Worm (Caenorhabditis elegans) whole organism, young adult: ENCODE results near the gene dph-2.

Experiments
- F10E7.11 ChIP-seq: sonication (generic microtip); optimal IDR thresholded peaks from 2 replicates; lab custom pipeline; 2017; ENCODE audit warnings: mild to moderate bottlenecking, missing genetic modification characterization, moderate library complexity, missing compliant biosample characterization
- F22D6.2 ChIP-seq: sonication (generic microtip); optimal IDR thresholded peaks from 2 replicates; lab custom pipeline; 2016; ENCODE audit warnings: mild to moderate bottlenecking, missing genetic modification characterization, missing compliant biosample characterization
- F23B12.7 ChIP-seq: sonication (generic microtip); optimal IDR thresholded peaks from 2 replicates; lab custom pipeline; 2017; ENCODE audit warnings: missing genetic modification characterization, mild to moderate bottlenecking, missing compliant biosample characterization, antibody characterized with exemption, moderate library complexity; ENCODE audit not compliant: insufficient read depth
- F33H1.4 ChIP-seq: fragments of 200-800 bp; sonication (Bioruptor generic); IDR thresholded peaks from 2 replicates; pipeline ENCODE4 v1.3.6; 2022; ENCODE audit warnings: missing genetic modification reagents, missing genetic modification characterization, missing compliant biosample characterization
- F37B4.10 ChIP-seq: fragments of 200-800 bp; sonication (Bioruptor generic); IDR thresholded peaks from 2 replicates; pipeline ENCODE4 v1.3.6; 2022; ENCODE audit warnings: missing genetic modification characterization, missing compliant biosample characterization
- F39B2.1 ChIP-seq: fragments of 200-800 bp; sonication (Bioruptor generic); IDR thresholded peaks from 2 replicates; pipeline ENCODE4 v1.3.6; 2022; ENCODE audit warnings: missing genetic modification reagents, missing genetic modification characterization, missing compliant biosample characterization
- F49E8.2 ChIP-seq: sonication (generic microtip); optimal IDR thresholded peaks from 3 replicates; lab custom pipeline; 2017; ENCODE audit warnings: missing genetic modification characterization, mild to moderate bottlenecking, missing compliant biosample characterization, antibody characterized with exemption, moderate library complexity; ENCODE audit not compliant: insufficient read depth
- K12H6.12 ChIP-seq: fragments of 200-800 bp; sonication (Bioruptor generic); optimal IDR thresholded peaks from 2 replicates; lab custom pipeline; 2018; ENCODE audit warnings: mild to moderate bottlenecking, missing genetic modification characterization, missing compliant biosample characterization
- T26A5.8 ChIP-seq: sonication (generic microtip); optimal IDR thresholded peaks from 2 replicates; lab custom pipeline; 2016; ENCODE audit warnings: missing genetic modification characterization, missing compliant biosample characterization
- Y53F4B.3 ChIP-seq: fragments of 200-800 bp; sonication (Bioruptor generic); IDR thresholded peaks from 2 replicates; pipeline ENCODE4 v1.3.6; 2022; ENCODE audit warnings: missing genetic modification reagents, missing genetic modification characterization, missing compliant biosample characterization
- Y67H2A.10 ChIP-seq: fragments of 200-800 bp; sonication (Bioruptor generic); conservative IDR thresholded peaks from 2 replicates; pipeline ENCODE4 v1.3.6; 2022; ENCODE audit warnings: missing genetic modification reagents, missing genetic modification characterization, missing compliant biosample characterization
- ZK185.1 ChIP-seq: sonication (generic microtip); optimal IDR thresholded peaks from 2 replicates; lab custom pipeline; 2016; ENCODE audit warnings: mild to moderate bottlenecking, missing genetic modification characterization, missing compliant biosample characterization; ENCODE audit not compliant: poor library complexity, severe bottlenecking
- atf-7 ChIP-seq: sonication (generic microtip); optimal IDR thresholded peaks from 2 replicates; lab custom pipeline; 2017; ENCODE audit warnings: mild to moderate bottlenecking, missing genetic modification characterization, missing compliant biosample characterization
- attf-3 ChIP-seq: fragments of 200-800 bp; sonication (Bioruptor generic); conservative IDR thresholded peaks from 2 replicates; pipeline ENCODE4 v1.3.6; 2022; ENCODE audit warnings: missing genetic modification reagents, missing genetic modification characterization, missing compliant biosample characterization
- attf-6 ChIP-seq: fragments of 200-800 bp; sonication (Bioruptor generic); IDR thresholded peaks from 2 replicates; pipeline ENCODE4 v1.3.6; 2022; ENCODE audit warnings: missing genetic modification reagents, missing genetic modification characterization, missing compliant biosample characterization
- ccch-3 ChIP-seq: fragments of 200-800 bp; sonication (Bioruptor generic); optimal IDR thresholded peaks from 2 replicates; lab custom pipeline; 2018; ENCODE audit warnings: mild to moderate bottlenecking, missing genetic modification characterization, missing compliant biosample characterization
- cebp-1 ChIP-seq, 2 experiments: fragments of 200-800 bp in 1 of 2; sonication (Bioruptor generic) in 1 of 2; sonication (generic microtip) in 1 of 2; IDR thresholded peaks in 1 of 2; optimal IDR thresholded peaks in 1 of 2; 2 replicates each; pipeline versions ENCODE4 v1.3.6 to Lab custom; 2017 to 2022; ENCODE audit warnings: missing compliant biosample characterization in 2 of 2, missing genetic modification characterization in 2 of 2, mild to moderate bottlenecking in 1 of 2, missing genetic modification reagents in 1 of 2, moderate library complexity in 1 of 2
- ceh-27 ChIP-seq: fragments of 200-800 bp; sonication (Bioruptor generic); optimal IDR thresholded peaks from 2 replicates; lab custom pipeline; 2018; ENCODE audit warnings: mild to moderate bottlenecking, missing genetic modification characterization, moderate library complexity, missing compliant biosample characterization
- ceh-79 ChIP-seq: sonication (generic microtip); optimal IDR thresholded peaks from 2 replicates; lab custom pipeline; 2017; ENCODE audit warnings: mild to moderate bottlenecking, missing genetic modification characterization, missing compliant biosample characterization
- ceh-91 ChIP-seq: fragments of 200-800 bp; sonication (Bioruptor generic); IDR thresholded peaks from 2 replicates; pipeline ENCODE4 v1.3.6; 2022; ENCODE audit warnings: missing genetic modification reagents, missing genetic modification characterization, missing compliant biosample characterization
- dox-1 ChIP-seq: fragments of 200-800 bp; sonication (Bioruptor generic); IDR thresholded peaks from 2 replicates; pipeline ENCODE4 v1.3.6; 2022; ENCODE audit warnings: missing genetic modification reagents, missing genetic modification characterization, missing compliant biosample characterization
- dpl-1 ChIP-seq: fragments of 150-350 bp; optimal IDR thresholded peaks from 2 replicates; lab custom pipeline; 2014; ENCODE audit warnings: missing biosample characterization, missing genetic modification reagents, missing genetic modification characterization
- efl-1 ChIP-seq: fragments of 150-350 bp; optimal IDR thresholded peaks from 2 replicates; lab custom pipeline; 2014; ENCODE audit warnings: missing biosample characterization, missing genetic modification reagents, missing genetic modification characterization
- egl-18 ChIP-seq: fragments of 200-800 bp; sonication (Bioruptor generic); IDR thresholded peaks from 2 replicates; pipeline ENCODE4 v1.3.6; 2022; ENCODE audit warnings: missing genetic modification reagents, missing genetic modification characterization, missing compliant biosample characterization
- hmg-1.2 ChIP-seq: fragments of 200-800 bp; sonication (Bioruptor generic); IDR thresholded peaks from 2 replicates; pipeline ENCODE4 v1.3.6; 2022; ENCODE audit warnings: missing genetic modification reagents, missing genetic modification characterization, missing compliant biosample characterization
- let-526 ChIP-seq: fragments of 200-800 bp; sonication (Bioruptor generic); IDR thresholded peaks from 2 replicates; pipeline ENCODE4 v1.3.6; 2022; ENCODE audit warnings: missing genetic modification reagents, missing genetic modification characterization, missing compliant biosample characterization
- lin-40 ChIP-seq: sonication (generic microtip); optimal IDR thresholded peaks from 2 replicates; lab custom pipeline; 2016; ENCODE audit warnings: missing genetic modification characterization, mild to moderate bottlenecking, missing compliant biosample characterization, missing genotype, missing genetic modification reagents
- lin-54 ChIP-seq: fragments of 200-800 bp; sonication (Bioruptor generic); optimal IDR thresholded peaks from 2 replicates; lab custom pipeline; 2018; ENCODE audit warnings: mild to moderate bottlenecking, missing genetic modification characterization, missing compliant biosample characterization
- lir-1 ChIP-seq: fragments of 200-800 bp; sonication (Bioruptor generic); conservative IDR thresholded peaks from 2 replicates; pipeline ENCODE4 v1.3.6; 2022; ENCODE audit warnings: missing genetic modification reagents, missing genetic modification characterization, missing compliant biosample characterization
- lsl-1 ChIP-seq: fragments of 200-800 bp; sonication (Bioruptor generic); optimal IDR thresholded peaks from 2 replicates; lab custom pipeline; 2018; ENCODE audit warnings: mild to moderate bottlenecking, missing genetic modification characterization, moderate library complexity, missing compliant biosample characterization
- madf-6 ChIP-seq: fragments of 200-800 bp; sonication (Bioruptor generic); IDR thresholded peaks from 2 replicates; pipeline ENCODE4 v1.3.6; 2022; ENCODE audit warnings: missing genetic modification reagents, missing genetic modification characterization, missing compliant biosample characterization
- madf-8 ChIP-seq: fragments of 200-800 bp; sonication (Bioruptor generic); conservative IDR thresholded peaks from 2 replicates; pipeline ENCODE4 v1.3.6; 2022; ENCODE audit warnings: missing genetic modification reagents, missing genetic modification characterization, missing compliant biosample characterization
- mcd-1 ChIP-seq: fragments of 200-800 bp; sonication (Bioruptor generic); IDR thresholded peaks from 2 replicates; pipeline ENCODE4 v1.3.6; 2022; ENCODE audit warnings: missing genetic modification reagents, missing genetic modification characterization, missing compliant biosample characterization
- mel-28 ChIP-seq: sonication (generic microtip); optimal IDR thresholded peaks from 2 replicates; lab custom pipeline; 2016; ENCODE audit warnings: borderline replicate concordance, mild to moderate bottlenecking, missing genetic modification characterization, missing compliant biosample characterization
- mxl-1 ChIP-seq: sonication (generic microtip); optimal IDR thresholded peaks from 2 replicates; lab custom pipeline; 2016; ENCODE audit warnings: missing genetic modification characterization, missing compliant biosample characterization
- nhr-80 ChIP-seq: sonication (generic microtip); optimal IDR thresholded peaks from 2 replicates; lab custom pipeline; 2016; ENCODE audit warnings: missing genetic modification characterization, missing compliant biosample characterization
- pha-4 ChIP-seq: fragments of 150-350 bp; sonication (generic microtip); optimal IDR thresholded peaks from 2 replicates; lab custom pipeline; 2014; ENCODE audit warnings: missing biosample characterization, missing genetic modification reagents, missing genetic modification characterization
- rec-8 ChIP-seq, 2 experiments: sonication (generic microtip); optimal IDR thresholded peaks; 2 replicates each; lab custom pipeline; 2016; ENCODE audit warnings: mild to moderate bottlenecking in 2 of 2, missing genetic modification characterization in 2 of 2, missing genetic modification reagents in 2 of 2, missing genotype in 2 of 2, missing biosample characterization in 1 of 2, missing compliant biosample characterization in 1 of 2, moderate library complexity in 1 of 2
- snpc-4 ChIP-seq, 5 experiments: fragments of 150-350 bp in 1 of 5; sonication (generic microtip) in 4 of 5; optimal IDR thresholded peaks; 2 replicates each; lab custom pipeline; 2014 to 2018; ENCODE audit warnings: missing genetic modification characterization in 5 of 5, missing biosample characterization in 3 of 5, antibody characterized with exemption in 2 of 5, mild to moderate bottlenecking in 2 of 5, missing compliant biosample characterization in 2 of 5, missing genotype in 2 of 5, moderate library complexity in 2 of 5, missing genetic modification reagents in 1 of 5
- sptf-2 ChIP-seq: fragments of 200-800 bp; sonication (Bioruptor generic); optimal IDR thresholded peaks from 2 replicates; lab custom pipeline; 2018; ENCODE audit warnings: mild to moderate bottlenecking, missing genetic modification characterization, missing compliant biosample characterization
- tbx-9 ChIP-seq: sonication (generic microtip); optimal IDR thresholded peaks from 2 replicates; lab custom pipeline; 2016; ENCODE audit warnings: borderline replicate concordance, missing genetic modification characterization, inconsistent platforms, missing compliant biosample characterization
- tlf-1 ChIP-seq: fragments of 200-800 bp; sonication (Bioruptor generic); optimal IDR thresholded peaks from 2 replicates; lab custom pipeline; 2018; ENCODE audit warnings: mild to moderate bottlenecking, missing genetic modification characterization, missing compliant biosample characterization
- xnd-1 ChIP-seq: sonication (generic microtip); optimal IDR thresholded peaks from 2 replicates; lab custom pipeline; 2016; ENCODE audit warnings: missing genotype, missing genetic modification reagents, missing genetic modification characterization, missing compliant biosample characterization
- ztf-18 ChIP-seq: sonication (generic microtip); optimal IDR thresholded peaks from 2 replicates; lab custom pipeline; 2016; ENCODE audit warnings: missing genotype, mild to moderate bottlenecking, missing genetic modification characterization, missing compliant biosample characterization
- ztf-25 ChIP-seq: fragments of 200-800 bp; sonication (Bioruptor generic); IDR thresholded peaks from 2 replicates; pipeline ENCODE4 v1.3.6; 2022; ENCODE audit warnings: missing genetic modification reagents, missing genetic modification characterization, missing compliant biosample characterization
- ztf-26 ChIP-seq: sonication (generic microtip); optimal IDR thresholded peaks from 2 replicates; lab custom pipeline; 2017; ENCODE audit warnings: missing genetic modification characterization, missing compliant biosample characterization

The dph-2 gene

DNA sequence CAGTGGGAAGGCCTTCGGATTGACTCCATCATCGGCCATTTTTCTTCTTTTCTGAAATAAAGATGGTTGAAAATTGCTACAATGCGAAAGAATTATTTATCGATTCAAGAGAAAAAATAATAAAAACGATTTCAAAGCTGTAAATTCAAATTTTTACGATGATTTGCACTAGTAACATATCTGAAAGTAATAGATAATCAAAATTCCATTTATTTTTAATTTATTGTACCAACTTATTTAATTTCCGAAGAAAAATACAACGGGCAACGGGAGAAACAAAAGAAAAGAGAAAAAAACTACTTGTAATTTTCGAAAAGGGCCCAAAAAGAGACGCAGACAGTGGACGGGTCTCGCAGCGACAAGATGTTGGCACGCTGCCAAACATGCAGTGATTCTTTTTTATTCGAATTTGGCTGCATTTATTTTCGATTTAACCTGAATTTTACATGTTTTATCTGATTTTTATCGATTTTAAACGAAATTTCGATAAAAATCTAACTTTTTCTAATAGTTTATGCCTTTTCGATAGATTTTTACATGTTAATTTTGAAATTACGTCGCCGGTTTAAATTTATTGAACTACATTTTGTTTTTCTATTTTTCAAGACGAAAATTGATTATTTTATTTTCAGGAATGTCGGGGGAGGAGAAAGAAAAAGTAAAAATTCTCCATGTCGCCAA is 55.4 kb downstream of the dph-2 start, which contains the start of the genes snu-13 and rsp-7:
Gene snu-13 (minus strand): TSS at position 51 of the 681 bp plus-strand sequence.
Gene rsp-7 (plus strand): TSS at position 631 of the 681 bp plus-strand sequence.
- peak; percentile 54 for TF ChIP-seq tlf-1 (GFP tag; lab: Kevin White, UChicago)
- TF ChIP-seq rec-8 (tag; optimal IDR thresholded peaks at IDR 0.05; lab: Kevin White, UChicago), result no peak
- TF ChIP-seq mxl-1 (tag; lab: Kevin White, UChicago), result no peak
- TF ChIP-seq egl-18, result no peak
- no peak for TF ChIP-seq attf-6 (GFP tag; lab: Robert Waterston, UW)
- no peak for TF ChIP-seq attf-3 (GFP tag; lab: Robert Waterston, UW)
- TF ChIP-seq tbx-9 (tag; lab: Kevin White, UChicago), result no peak
- TF ChIP-seq F22D6.2 (tag; lab: Kevin White, UChicago), result no peak
- peak; percentile 68 for TF ChIP-seq ceh-91 (GFP tag; lab: Robert Waterston, UW)
- no peak for TF ChIP-seq Y53F4B.3
- TF ChIP-seq mcd-1 (GFP tag; lab: Robert Waterston, UW), result peak; percentile 72
- TF ChIP-seq lin-40 (tag; lab: Kevin White, UChicago), result peak; percentile 37
- peak; percentile 48; the same call in 1 of the 2 replicates for TF ChIP-seq lir-1 (GFP tag; lab: Robert Waterston, UW)
- no peak for TF ChIP-seq ceh-79 (tag; lab: Kevin White, UChicago)
- peak; percentile 31 for TF ChIP-seq F49E8.2 (tag; lab: Kevin White, UChicago)
- TF ChIP-seq ztf-25 (GFP tag; lab: Robert Waterston, UW), result no peak
- TF ChIP-seq F33H1.4, result peak; percentile 91
- no peak for TF ChIP-seq let-526 (GFP tag; lab: Robert Waterston, UW)
- TF ChIP-seq F37B4.10 (GFP tag; lab: Robert Waterston, UW), result no peak
- no peak for TF ChIP-seq sptf-2 (GFP tag; lab: Kevin White, UChicago)
- TF ChIP-seq dox-1 (GFP tag; lab: Robert Waterston, UW), result peak; percentile 64; the same call in 1 of the 2 replicates
- peak; percentile 57 for TF ChIP-seq madf-8
- no peak for TF ChIP-seq cebp-1 (GFP tag; IDR thresholded peaks at IDR 0.05; lab: Robert Waterston, UW)
- TF ChIP-seq cebp-1 (tag; optimal IDR thresholded peaks at IDR 0.05; lab: Kevin White, UChicago), result peak; percentile 36
- no peak for TF ChIP-seq mel-28 (tag; lab: Kevin White, UChicago)
- TF ChIP-seq ztf-18 (tag; lab: Kevin White, UChicago), result peak; percentile 3
- no peak for TF ChIP-seq Y67H2A.10 (GFP tag; lab: Robert Waterston, UW)
- TF ChIP-seq atf-7 (tag; lab: Kevin White, UChicago), result no peak
- TF ChIP-seq F39B2.1, result no peak
- TF ChIP-seq F10E7.11 (tag; lab: Kevin White, UChicago), result no peak
- TF ChIP-seq lsl-1 (GFP tag; lab: Kevin White, UChicago), result peak; percentile 69
- TF ChIP-seq xnd-1 (tag; lab: Kevin White, UChicago), result peak; percentile 33
- TF ChIP-seq efl-1, result peak; percentile 34
- peak; percentile 78 for TF ChIP-seq F23B12.7
- TF ChIP-seq lin-54 (GFP tag; lab: Kevin White, UChicago), result peak; percentile 68
- TF ChIP-seq K12H6.12 (tag; lab: Kevin White, UChicago), result no peak
- TF ChIP-seq hmg-1.2, result peak; percentile 42; the same call in 1 of the 2 replicates
- TF ChIP-seq nhr-80 (tag; lab: Kevin White, UChicago), result peak; percentile 22
- peak; percentile 53; the same call in 1 of the 2 replicates for TF ChIP-seq madf-6 (GFP tag; lab: Robert Waterston, UW)
- TF ChIP-seq dpl-1 (GFP tag; lab: Kevin White, UChicago), result peak; percentile 21
- peak; percentile 54 for TF ChIP-seq snpc-4 (GFP tag; optimal IDR thresholded peaks at IDR 0.05; lab: Kevin White, UChicago)
- TF ChIP-seq snpc-4 (tag; optimal IDR thresholded peaks at IDR 0.05; lab: Kevin White, UChicago), result peak in 3 of 4 experiments; percentile 23 to 74 (median 29)
- no peak for TF ChIP-seq pha-4 (tag; lab: Kevin White, UChicago)
- TF ChIP-seq ZK185.1, result peak; percentile 25
- TF ChIP-seq T26A5.8 (tag; lab: Kevin White, UChicago), result no peak
- TF ChIP-seq ztf-26 (tag; lab: Kevin White, UChicago), result no peak
- TF ChIP-seq ceh-27 (GFP tag; lab: Kevin White, UChicago), result peak; percentile 28
- no peak for TF ChIP-seq ccch-3 (GFP tag; lab: Kevin White, UChicago)
